Worm (Caenorhabditis elegans) whole organism, early embryonic: ENCODE measurements around the gene fbxa-78.

ENCODE experiments used
- F13C5.2 ChIP-seq: sonication (generic microtip); optimal IDR thresholded peaks from 2 replicates; lab custom pipeline; 2017; ENCODE audit warnings: mild to moderate bottlenecking, missing genetic modification characterization, inconsistent platforms, missing compliant biosample characterization
- aly-1 ChIP-seq: sonication (generic microtip); optimal IDR thresholded peaks from 2 replicates; lab custom pipeline; 2016; ENCODE audit warnings: missing genetic modification characterization, missing compliant biosample characterization
- ama-1 ChIP-seq: fragments of 150-350 bp; optimal IDR thresholded peaks from 2 replicates; lab custom pipeline; 2014
- ceh-13 ChIP-seq: fragments of 200-800 bp; sonication (Bioruptor generic); optimal IDR thresholded peaks from 2 replicates; lab custom pipeline; 2018; ENCODE audit warnings: mild to moderate bottlenecking, missing genetic modification characterization, missing compliant biosample characterization
- flt-1 ChIP-seq: fragments of 200-800 bp; sonication (Bioruptor generic); IDR thresholded peaks from 2 replicates; pipeline ENCODE4 v1.3.6; 2022; ENCODE audit warnings: missing genetic modification characterization, missing compliant biosample characterization
- hmbx-1 ChIP-seq: sonication (generic microtip); optimal IDR thresholded peaks from 2 replicates; lab custom pipeline; 2016; ENCODE audit warnings: mild to moderate bottlenecking, missing genetic modification characterization, missing compliant biosample characterization
- hmg-4 ChIP-seq: fragments of 200-800 bp; sonication (Bioruptor generic); optimal IDR thresholded peaks from 2 replicates; lab custom pipeline; 2018; ENCODE audit warnings: mild to moderate bottlenecking, missing genetic modification characterization, missing compliant biosample characterization
- hnd-1 ChIP-seq: sonication (generic microtip); optimal IDR thresholded peaks from 2 replicates; lab custom pipeline; 2016; ENCODE audit warnings: missing genetic modification characterization, missing compliant biosample characterization
- pes-1 ChIP-seq: fragments of 200-800 bp; sonication (Bioruptor generic); IDR thresholded peaks from 2 replicates; pipeline ENCODE4 v1.3.6; 2022; ENCODE audit warnings: missing genetic modification reagents, missing genetic modification characterization, missing compliant biosample characterization
- scrt-1 ChIP-seq: fragments of 200-800 bp; sonication (Bioruptor generic); IDR thresholded peaks from 2 replicates; pipeline ENCODE4 v1.3.6; 2022; ENCODE audit warnings: missing genetic modification characterization, missing compliant biosample characterization
- tbx-11 ChIP-seq: fragments of 200-800 bp; sonication (Bioruptor generic); IDR thresholded peaks from 2 replicates; pipeline ENCODE4 v1.3.6; 2022; ENCODE audit warnings: missing genetic modification characterization, missing compliant biosample characterization

ce11 chrIII:1216096-1216495 lies 42.2 kb downstream of the fbxa-78 start:
- no peak for TF ChIP-seq flt-1 (GFP tag; lab: Robert Waterston, UW)
- TF ChIP-seq ama-1: no peak
- no peak for TF ChIP-seq tbx-11 (GFP tag; lab: Robert Waterston, UW)
- no peak for TF ChIP-seq ceh-13 (GFP tag; lab: Kevin White, UChicago)
- no peak for TF ChIP-seq hmg-4
- TF ChIP-seq aly-1: no peak
- TF ChIP-seq F13C5.2 (tag; lab: Kevin White, UChicago): no peak
- TF ChIP-seq pes-1: no peak
- no peak for TF ChIP-seq hmbx-1 (tag; lab: Kevin White, UChicago)
- no peak for TF ChIP-seq hnd-1 (tag; lab: Kevin White, UChicago)
- no peak for TF ChIP-seq scrt-1 (GFP tag; lab: Robert Waterston, UW)
